Fruit fly (Drosophila melanogaster) whole organism, larva: ENCODE data around the gene CG8460.

Source experiments
- noc ChIP-seq: fragments of 200-800 bp; sonication (Bioruptor generic); optimal IDR thresholded peaks from 3 replicates; lab custom pipeline; 2019; ENCODE audit warnings: missing biosample characterization, mild to moderate bottlenecking, missing genetic modification characterization, moderate library complexity

Gene CG8460

DNA sequence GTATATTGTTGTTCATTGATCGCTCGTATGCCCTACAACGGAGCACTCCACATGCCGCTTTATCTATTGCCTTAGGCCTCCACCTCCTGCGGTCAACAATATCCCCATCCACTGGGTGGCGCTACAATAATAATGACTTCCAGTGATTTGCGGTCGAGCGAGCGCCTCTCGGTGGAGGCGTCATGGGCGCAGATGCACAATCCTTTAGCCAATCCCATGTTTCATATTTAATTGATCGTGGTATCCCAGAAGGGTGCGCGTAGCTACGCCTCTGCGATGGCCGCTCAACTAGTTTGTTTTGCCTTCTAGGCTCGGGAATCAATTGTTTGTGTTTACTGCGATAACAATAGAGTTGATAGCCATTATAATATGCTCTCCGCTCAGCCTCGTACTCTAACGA lies 32.1 kb downstream of the CG8460 start:
- TF ChIP-seq noc = no peak

DNA sequence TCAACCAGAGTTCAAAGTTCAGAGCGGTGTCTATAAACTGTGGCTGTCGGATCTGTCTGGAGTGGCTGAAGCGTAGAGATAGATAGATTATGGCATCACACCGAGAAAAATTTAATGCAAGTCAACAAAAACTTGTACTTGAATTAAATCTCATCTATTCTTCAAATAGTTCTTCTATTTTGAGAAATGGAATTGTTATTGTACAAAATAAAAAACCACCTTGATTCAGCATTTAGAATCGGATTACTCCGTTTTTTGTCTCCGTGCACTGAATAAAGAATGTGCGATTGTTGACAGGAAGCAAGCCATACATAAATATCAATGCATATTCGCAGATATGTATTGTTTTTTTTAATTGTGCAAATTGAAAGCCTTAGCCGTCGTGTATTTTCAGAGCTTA lies 32.6 kb downstream of the CG8460 start:
- peak; percentile 79 for TF ChIP-seq noc

DNA sequence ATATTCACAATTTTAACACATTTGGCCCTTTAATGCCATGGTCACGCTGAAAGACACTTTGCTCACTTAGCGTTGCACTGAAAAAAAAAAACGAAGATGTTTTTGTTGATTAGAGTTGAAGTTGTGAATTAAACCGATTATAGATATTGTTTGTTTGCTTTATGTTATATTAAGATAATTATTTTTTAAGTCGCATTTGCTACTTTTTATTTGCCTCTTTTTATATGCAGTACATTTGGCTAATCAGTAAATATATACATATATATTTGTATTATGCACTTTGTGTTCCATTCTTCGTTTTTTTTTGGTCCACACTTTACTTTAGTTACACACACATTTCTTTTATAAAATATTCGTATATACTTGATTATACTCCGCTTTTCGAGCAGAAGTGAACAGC lies 33.3 kb downstream of the CG8460 start:
- TF ChIP-seq noc = no peak

DNA sequence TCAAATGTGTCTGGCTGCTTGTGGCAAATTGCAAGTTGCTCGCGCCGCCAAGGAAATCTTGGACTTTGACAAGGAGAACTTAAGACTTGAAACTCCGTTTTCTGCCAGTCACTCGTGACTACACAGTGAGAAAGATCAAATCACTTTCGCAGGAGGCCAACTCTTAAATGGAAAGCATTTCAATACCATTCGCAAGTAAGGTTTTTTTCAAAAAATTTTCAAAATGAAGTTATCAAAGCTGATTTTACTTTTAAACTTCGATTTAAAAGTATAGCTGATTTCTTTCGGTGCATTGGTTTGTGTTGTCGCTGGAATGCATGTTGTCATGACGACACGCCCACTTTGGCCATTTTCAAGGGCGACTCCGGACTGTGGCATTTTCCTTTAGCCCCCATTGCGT lies 35.4 kb downstream of the CG8460 start:
- no peak for TF ChIP-seq noc

dm6 chr2L:8233571-8233970 lies 36.6 kb downstream of the CG8460 start:
- TF ChIP-seq noc = no peak

DNA sequence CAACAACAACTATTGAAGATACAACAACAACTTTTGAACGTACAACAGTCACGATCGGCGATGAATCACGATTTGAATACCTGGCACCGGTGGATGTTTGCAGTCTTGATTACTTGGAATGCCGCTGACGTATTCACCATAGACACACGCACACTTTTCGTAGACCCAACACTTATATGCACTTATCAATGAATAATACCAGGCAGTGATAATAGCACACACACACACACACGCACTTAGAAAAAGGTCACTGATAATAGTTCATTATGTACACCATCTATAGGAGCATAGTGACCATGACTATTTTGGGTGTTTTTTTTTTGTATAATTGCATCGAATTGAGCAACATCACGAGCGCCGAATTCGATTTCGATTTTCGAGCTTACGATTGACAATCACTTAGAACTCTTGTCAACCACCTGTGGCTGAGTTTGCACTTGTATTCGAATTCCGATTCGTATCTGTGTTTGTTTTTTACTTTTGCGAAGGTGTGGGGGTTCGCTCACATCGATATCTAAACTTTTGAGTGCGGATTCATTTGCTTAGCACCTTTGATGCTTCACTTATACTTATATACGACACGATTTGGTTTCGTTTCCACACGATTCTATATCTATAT lies 42.1 kb downstream of the CG8460 start:
- peak; percentile 30 for TF ChIP-seq noc

- TF ChIP-seq noc = no peak
These were observed 42.8 kb downstream of the CG8460 start, which contains the start of gene Pvr for dm6 chr2L:8239712-8240245. Gene Pvr, minus strand, starts transcription at chr2L:8239878.

DNA sequence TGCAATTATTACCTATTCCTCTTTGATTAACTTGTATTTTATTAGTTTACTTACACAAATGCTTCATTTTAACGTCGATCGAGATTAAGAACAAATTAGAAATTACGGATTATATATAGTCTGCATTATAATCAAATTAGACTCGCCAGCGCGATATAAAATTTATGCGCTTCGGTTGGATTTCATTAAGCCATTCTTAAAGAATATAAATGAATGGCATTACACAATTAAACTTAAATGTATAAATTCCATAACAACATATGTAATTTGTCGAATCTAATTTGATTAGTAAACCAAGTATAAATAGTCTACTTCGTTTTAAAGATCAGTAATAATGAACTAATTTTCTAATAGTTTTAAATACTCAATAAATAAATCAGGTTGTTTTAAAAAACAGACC lies 44.7 kb downstream of the CG8460 start, which contains the start of gene Spn28F:
Gene Spn28F, minus strand, starts transcription at position 101 of the 400 bp plus-strand sequence.
- no peak for TF ChIP-seq noc

dm6 chr2L:8242186-8242585 lies 45.2 kb downstream of the CG8460 start, which contains the start of gene CG14277:
Gene CG14277, plus strand, starts transcription at chr2L:8242486.
- TF ChIP-seq noc = no peak

- no peak for TF ChIP-seq noc
These were observed 46.9 kb downstream of the CG8460 start, which contains the start of gene CG43057 for dm6 chr2L:8243903-8244302. Gene CG43057, minus strand, starts transcription at chr2L:8244003.
